Worm (Caenorhabditis elegans) whole organism, L4 larva: Measurements from ENCODE around the gene F23F1.10.

ENCODE experiments used
- D1046.2 ChIP-seq: fragments of 200-800 bp; sonication (Bioruptor generic); IDR thresholded peaks from 2 replicates; pipeline ENCODE4 v1.3.6; 2022; ENCODE audit warnings: missing genetic modification characterization, missing compliant biosample characterization
- F10B5.3 ChIP-seq: sonication (generic microtip); optimal IDR thresholded peaks from 2 replicates; lab custom pipeline; 2016; ENCODE audit warnings: mild to moderate bottlenecking, missing genetic modification characterization, missing compliant biosample characterization
- F37D6.2 ChIP-seq: sonication (generic microtip); optimal IDR thresholded peaks from 2 replicates; lab custom pipeline; 2016; ENCODE audit warnings: mild to moderate bottlenecking, missing genetic modification characterization, missing compliant biosample characterization
- R02D3.7 ChIP-seq: fragments of 150-350 bp; sonication (generic microtip); optimal IDR thresholded peaks from 3 replicates; lab custom pipeline; 2014; ENCODE audit warnings: missing biosample characterization, missing genetic modification characterization
- T20F7.1 ChIP-seq: fragments of 200-800 bp; sonication (Bioruptor generic); optimal IDR thresholded peaks from 2 replicates; lab custom pipeline; 2018; ENCODE audit warnings: mild to moderate bottlenecking, missing genetic modification characterization, missing compliant biosample characterization
- Y48G9A.11 ChIP-seq: fragments of 200-800 bp; sonication (Bioruptor generic); IDR thresholded peaks from 2 replicates; pipeline ENCODE4 v1.3.6; 2022; ENCODE audit warnings: missing genetic modification reagents, missing genetic modification characterization, missing compliant biosample characterization
- Y75B8A.6 ChIP-seq: fragments of 200-800 bp; sonication (Bioruptor generic); IDR thresholded peaks from 2 replicates; pipeline ENCODE4 v1.3.6; 2022; ENCODE audit warnings: missing genetic modification reagents, missing genetic modification characterization, missing compliant biosample characterization
- aha-1 ChIP-seq: fragments of 150-350 bp; peaks from one replicate; lab custom pipeline; 2014; ENCODE audit warnings: missing biosample characterization, missing genetic modification characterization
- attf-4 ChIP-seq: sonication (generic microtip); optimal IDR thresholded peaks from 3 replicates; lab custom pipeline; 2017; ENCODE audit warnings: missing biosample characterization, missing genetic modification characterization
- ceh-28 ChIP-seq: fragments of 150-350 bp; optimal IDR thresholded peaks from 2 replicates; lab custom pipeline; 2014; ENCODE audit warnings: missing biosample characterization, missing genetic modification reagents, missing genetic modification characterization
- ceh-32 ChIP-seq: sonication (generic microtip); optimal IDR thresholded peaks from 2 replicates; lab custom pipeline; 2016; ENCODE audit warnings: mild to moderate bottlenecking, missing genetic modification characterization, missing compliant biosample characterization; ENCODE audit not compliant: poor library complexity
- cey-2 ChIP-seq: sonication (generic microtip); optimal IDR thresholded peaks from 3 replicates; lab custom pipeline; 2017; ENCODE audit warnings: missing genetic modification characterization, mild to moderate bottlenecking, missing compliant biosample characterization, antibody characterized with exemption, borderline replicate concordance; ENCODE audit not compliant: insufficient read depth
- daf-12 ChIP-seq: fragments of 150-350 bp; optimal IDR thresholded peaks from 2 replicates; lab custom pipeline; 2014; ENCODE audit warnings: missing biosample characterization, missing genetic modification reagents, missing genetic modification characterization
- daf-8 ChIP-seq: fragments of 200-800 bp; sonication (Bioruptor generic); IDR thresholded peaks from 2 replicates; pipeline ENCODE4 v1.3.6; 2022; ENCODE audit warnings: missing genetic modification characterization, missing compliant biosample characterization
- dmd-8 ChIP-seq: fragments of 200-800 bp; sonication (Bioruptor generic); IDR thresholded peaks from 2 replicates; pipeline ENCODE4 v1.3.6; 2022; ENCODE audit warnings: missing genetic modification characterization, missing compliant biosample characterization
- dmd-9 ChIP-seq: fragments of 200-800 bp; sonication (Bioruptor generic); IDR thresholded peaks from 2 replicates; pipeline ENCODE4 v1.3.6; 2022; ENCODE audit warnings: missing genetic modification reagents, missing genetic modification characterization, missing compliant biosample characterization
- dpl-1 ChIP-seq: fragments of 150-350 bp; optimal IDR thresholded peaks from 2 replicates; lab custom pipeline; 2014; ENCODE audit warnings: missing biosample characterization, missing genetic modification reagents, missing genetic modification characterization
- duxl-1 ChIP-seq: sonication (generic microtip); optimal IDR thresholded peaks from 2 replicates; lab custom pipeline; 2016; ENCODE audit warnings: mild to moderate bottlenecking, missing genetic modification characterization, moderate library complexity, missing compliant biosample characterization; ENCODE audit not compliant: poor library complexity
- egl-43 ChIP-seq: fragments of 200-800 bp; sonication (Bioruptor generic); IDR thresholded peaks from 2 replicates; pipeline ENCODE4 v1.3.6; 2022; ENCODE audit warnings: missing genetic modification reagents, missing genetic modification characterization, missing compliant biosample characterization
- fos-1 ChIP-seq: fragments of 150-350 bp; optimal IDR thresholded peaks from 2 replicates; lab custom pipeline; 2014; ENCODE audit warnings: missing biosample characterization, missing genetic modification characterization
- hif-1 ChIP-seq, 2 experiments: sonication (generic microtip); optimal IDR thresholded peaks; 2 replicates each; lab custom pipeline; 2016 to 2017; ENCODE audit warnings: missing compliant biosample characterization in 2 of 2, missing genetic modification characterization in 2 of 2, missing genetic modification reagents in 2 of 2, missing genotype in 2 of 2, mild to moderate bottlenecking in 1 of 2
- hlh-30 ChIP-seq: sonication (generic microtip); optimal IDR thresholded peaks from 2 replicates; lab custom pipeline; 2017; ENCODE audit warnings: antibody characterized with exemption, mild to moderate bottlenecking, missing genetic modification characterization, missing compliant biosample characterization; ENCODE audit not compliant: insufficient read depth
- hmg-1.1 ChIP-seq: fragments of 200-800 bp; sonication (Bioruptor generic); IDR thresholded peaks from 2 replicates; pipeline ENCODE4 v1.3.6; 2022; ENCODE audit warnings: missing genetic modification reagents, missing genetic modification characterization, missing compliant biosample characterization
- lim-7 ChIP-seq: fragments of 200-800 bp; sonication (Bioruptor generic); IDR thresholded peaks from 2 replicates; pipeline ENCODE4 v1.3.6; 2022; ENCODE audit warnings: missing genetic modification characterization, missing compliant biosample characterization
- lin-1 ChIP-seq: fragments of 200-800 bp; sonication (Bioruptor generic); IDR thresholded peaks from 2 replicates; pipeline ENCODE4 v1.3.6; 2022; ENCODE audit warnings: missing genetic modification reagents, missing genetic modification characterization, missing compliant biosample characterization
- lin-13 ChIP-seq: fragments of 150-350 bp; optimal IDR thresholded peaks from 2 replicates; lab custom pipeline; 2014; ENCODE audit warnings: missing biosample characterization, missing genetic modification reagents, missing genetic modification characterization
- lin-29 ChIP-seq: fragments of 200-800 bp; sonication (Bioruptor generic); IDR thresholded peaks from 2 replicates; pipeline ENCODE4 v1.3.6; 2022; ENCODE audit warnings: missing genetic modification reagents, missing genetic modification characterization, missing compliant biosample characterization
- lin-39 ChIP-seq: fragments of 150-350 bp; optimal IDR thresholded peaks from 2 replicates; lab custom pipeline; 2014; ENCODE audit warnings: missing biosample characterization, missing genetic modification reagents, missing genetic modification characterization
- mxl-3 ChIP-seq: fragments of 200-800 bp; sonication (Bioruptor generic); optimal IDR thresholded peaks from 2 replicates; lab custom pipeline; 2018; ENCODE audit warnings: mild to moderate bottlenecking, missing genetic modification characterization, missing compliant biosample characterization
- nhr-11 ChIP-seq: fragments of 150-350 bp; optimal IDR thresholded peaks from 2 replicates; lab custom pipeline; 2014; ENCODE audit warnings: missing biosample characterization, missing genetic modification characterization
- nhr-25 ChIP-seq: sonication (generic microtip); optimal IDR thresholded peaks from 2 replicates; lab custom pipeline; 2017; ENCODE audit warnings: missing genetic modification characterization, mild to moderate bottlenecking, missing compliant biosample characterization, antibody characterized with exemption, moderate library complexity, borderline replicate concordance; ENCODE audit not compliant: insufficient read depth
- nhr-48 ChIP-seq: sonication (generic microtip); optimal IDR thresholded peaks from 2 replicates; lab custom pipeline; 2016; ENCODE audit warnings: mild to moderate bottlenecking, missing genetic modification characterization, missing compliant biosample characterization
- nhr-6 ChIP-seq: fragments of 150-350 bp; optimal IDR thresholded peaks from 2 replicates; lab custom pipeline; 2014; ENCODE audit warnings: missing biosample characterization, missing genetic modification characterization
- nhr-76 ChIP-seq: fragments of 150-350 bp; optimal IDR thresholded peaks from 2 replicates; lab custom pipeline; 2014; ENCODE audit warnings: missing biosample characterization, missing genetic modification characterization
- nhr-77 ChIP-seq: fragments of 150-350 bp; optimal IDR thresholded peaks from 2 replicates; lab custom pipeline; 2014; ENCODE audit warnings: missing biosample characterization, missing genetic modification characterization
- pha-4 ChIP-seq, 2 experiments: fragments of 150-350 bp in 1 of 2; fragments of 200-800 bp in 1 of 2; sonication (Bioruptor generic) in 1 of 2; IDR thresholded peaks in 1 of 2; optimal IDR thresholded peaks in 1 of 2; 2 replicates each; pipeline versions ENCODE4 v1.3.6 to Lab custom; 2014 to 2022; ENCODE audit warnings: missing genetic modification characterization in 2 of 2, missing genetic modification reagents in 2 of 2, missing biosample characterization in 1 of 2, missing compliant biosample characterization in 1 of 2
- pqm-1 ChIP-seq: sonication (generic microtip); optimal IDR thresholded peaks from 2 replicates; lab custom pipeline; 2017; ENCODE audit warnings: missing biosample characterization, missing genetic modification characterization
- saeg-2 ChIP-seq: fragments of 200-800 bp; sonication (Bioruptor generic); IDR thresholded peaks from 2 replicates; pipeline ENCODE4 v1.3.6; 2022; ENCODE audit warnings: missing genetic modification reagents, missing genetic modification characterization, missing compliant biosample characterization
- sdz-12 ChIP-seq: fragments of 200-800 bp; sonication (Bioruptor generic); optimal IDR thresholded peaks from 2 replicates; lab custom pipeline; 2018; ENCODE audit warnings: mild to moderate bottlenecking, missing genetic modification characterization, missing compliant biosample characterization
- set-16 ChIP-seq: fragments of 200-800 bp; sonication (Bioruptor generic); IDR thresholded peaks from 2 replicates; pipeline ENCODE4 v1.3.6; 2022; ENCODE audit warnings: missing genetic modification reagents, missing genetic modification characterization, missing compliant biosample characterization
- skn-1 ChIP-seq: fragments of 150-350 bp; optimal IDR thresholded peaks from 2 replicates; lab custom pipeline; 2014; ENCODE audit warnings: missing biosample characterization, missing genetic modification characterization
- tag-97 ChIP-seq: fragments of 200-800 bp; sonication (Bioruptor generic); IDR thresholded peaks from 2 replicates; pipeline ENCODE4 v1.3.6; 2022; ENCODE audit warnings: missing genetic modification characterization, missing compliant biosample characterization
- unc-130 ChIP-seq: sonication (generic microtip); optimal IDR thresholded peaks from 2 replicates; lab custom pipeline; 2016; ENCODE audit warnings: missing genetic modification reagents, missing genetic modification characterization, missing compliant biosample characterization
- unc-39 ChIP-seq: sonication (generic microtip); optimal IDR thresholded peaks from 2 replicates; lab custom pipeline; 2017; ENCODE audit warnings: missing biosample characterization, missing genetic modification characterization
- unc-62 ChIP-seq, 3 experiments: fragments of 150-350 bp in 1 of 3; sonication (generic microtip); optimal IDR thresholded peaks in 2 of 3; peaks in 1 of 3; 1 replicate in 1 of 3; 2 replicates in 2 of 3; lab custom pipeline; 2014 to 2017; ENCODE audit warnings: missing biosample characterization in 3 of 3, missing genetic modification characterization in 3 of 3, missing genetic modification reagents in 3 of 3, missing genotype in 1 of 3
- vab-7 ChIP-seq: fragments of 200-800 bp; sonication (Bioruptor generic); IDR thresholded peaks from 2 replicates; pipeline ENCODE4 v1.3.6; 2022; ENCODE audit warnings: missing genetic modification reagents, missing genetic modification characterization, missing compliant biosample characterization
- zfp-3 ChIP-seq: fragments of 200-800 bp; sonication (Bioruptor generic); conservative IDR thresholded peaks from 2 replicates; pipeline ENCODE4 v1.3.6; 2022; ENCODE audit warnings: missing genetic modification reagents, missing genetic modification characterization, missing compliant biosample characterization
- zip-2 ChIP-seq: fragments of 150-350 bp; optimal IDR thresholded peaks from 2 replicates; lab custom pipeline; 2014; ENCODE audit warnings: missing biosample characterization, missing genetic modification characterization
- ztf-11 ChIP-seq: fragments of 150-350 bp; optimal IDR thresholded peaks from 2 replicates; lab custom pipeline; 2014; ENCODE audit warnings: missing biosample characterization, missing genetic modification characterization
- ztf-7 ChIP-seq: fragments of 150-350 bp; optimal IDR thresholded peaks from 2 replicates; lab custom pipeline; 2014; ENCODE audit warnings: missing biosample characterization, missing genetic modification characterization

Gene F23F1.10

ce11 chrII:18787-19186 lies 23.0 kb downstream of the F23F1.10 start (continued):
- 0 out of 2 replicates have a peak, but pooled peaks have one; percentile 18 for TF ChIP-seq vab-7 (GFP tag; lab: Robert Waterston, UW)
- peak; percentile 48 for TF ChIP-seq nhr-6 (tag; lab: Kevin White, UChicago)
- no peak for TF ChIP-seq fos-1 (tag; lab: Kevin White, UChicago)
- TF ChIP-seq nhr-77 (tag; lab: Kevin White, UChicago): no peak
- no peak for TF ChIP-seq ztf-11 (tag; lab: Kevin White, UChicago)
- TF ChIP-seq lin-13 (GFP tag; lab: Kevin White, UChicago): peak; percentile 45
- TF ChIP-seq hmg-1.1 (GFP tag; lab: Robert Waterston, UW): peak; percentile 83
- peak; percentile 75 for TF ChIP-seq nhr-48
- TF ChIP-seq dmd-8: 0 out of 2 replicates have a peak, but pooled peaks have one; percentile 18
- TF ChIP-seq ztf-7 (tag; lab: Kevin White, UChicago): peak; percentile 60
- TF ChIP-seq pqm-1 (tag; lab: Kevin White, UChicago): no peak
- TF ChIP-seq zfp-3 (GFP tag; lab: Robert Waterston, UW): 0 out of 2 replicates have a peak, but pooled peaks have one; percentile 44
- TF ChIP-seq ceh-32 (tag; lab: Kevin White, UChicago): no peak
- peak; percentile 65 for TF ChIP-seq T20F7.1 (GFP tag; lab: Kevin White, UChicago)
- no peak for TF ChIP-seq egl-43 (GFP tag; lab: Robert Waterston, UW)
- TF ChIP-seq lim-7 (GFP tag; lab: Robert Waterston, UW): no peak
- no peak for TF ChIP-seq unc-130 (GFP tag; lab: Kevin White, UChicago)
- TF ChIP-seq hlh-30 (tag; lab: Kevin White, UChicago): peak; percentile 98
- no peak for TF ChIP-seq pha-4 (GFP tag; IDR thresholded peaks at IDR 0.05; lab: Robert Waterston, UW)
- no peak for TF ChIP-seq pha-4 (tag; optimal IDR thresholded peaks at IDR 0.05; lab: Kevin White, UChicago)
- no peak for TF ChIP-seq R02D3.7 (tag; lab: Kevin White, UChicago)
- TF ChIP-seq skn-1 (tag; lab: Kevin White, UChicago): no peak
- TF ChIP-seq daf-12 (tag; lab: Kevin White, UChicago): no peak
- no peak for TF ChIP-seq ceh-28 (tag; lab: Kevin White, UChicago)
- no peak for TF ChIP-seq daf-8 (GFP tag; lab: Robert Waterston, UW)
- peak; percentile 99 for TF ChIP-seq mxl-3 (GFP tag; lab: Kevin White, UChicago)
- 0 out of 2 replicates have a peak, but pooled peaks have one; percentile 31 for TF ChIP-seq lin-29 (GFP tag; lab: Robert Waterston, UW)
- no peak for TF ChIP-seq tag-97 (GFP tag; lab: Robert Waterston, UW)
- no peak for TF ChIP-seq lin-39 (tag; lab: Kevin White, UChicago)
- peak; percentile 81 for TF ChIP-seq nhr-25 (tag; lab: Kevin White, UChicago)
- 0 out of 2 replicates have a peak, but pooled peaks have one; percentile 53 for TF ChIP-seq saeg-2 (GFP tag; lab: Robert Waterston, UW)
- TF ChIP-seq set-16 (GFP tag; lab: Robert Waterston, UW): no peak; the same call in 1 of the 2 replicates
- TF ChIP-seq duxl-1 (tag; lab: Kevin White, UChicago): peak; percentile 21
- no peak for TF ChIP-seq attf-4
- no peak for TF ChIP-seq cey-2
- peak; percentile 61 for TF ChIP-seq dpl-1 (GFP tag; lab: Kevin White, UChicago)
- peak; percentile 98 for TF ChIP-seq aha-1
- TF ChIP-seq dmd-9: no peak
- no peak for TF ChIP-seq zip-2 (tag; lab: Kevin White, UChicago)
- TF ChIP-seq F37D6.2: peak; percentile 53
- no peak for TF ChIP-seq lin-1 (GFP tag; lab: Robert Waterston, UW)
- peak; percentile 43 to 97 for TF ChIP-seq hif-1 (tag; optimal IDR thresholded peaks at IDR 0.05; lab: Kevin White, UChicago)
- TF ChIP-seq nhr-11: peak; percentile 69
- TF ChIP-seq D1046.2 (GFP tag; lab: Robert Waterston, UW): no peak
- TF ChIP-seq nhr-76 (tag; lab: Kevin White, UChicago): no peak
- no peak for TF ChIP-seq F10B5.3
- peak in 1 of 2 experiments; percentile 99 for TF ChIP-seq unc-62 (GFP tag; optimal IDR thresholded peaks at IDR 0.05 in 1 of 2; lab: Kevin White, UChicago)
- no peak for TF ChIP-seq unc-62 (tag; optimal IDR thresholded peaks at IDR 0.05; lab: Kevin White, UChicago)
- TF ChIP-seq Y48G9A.11 (GFP tag; lab: Robert Waterston, UW): no peak
- no peak for TF ChIP-seq sdz-12 (GFP tag; lab: Kevin White, UChicago)
- TF ChIP-seq unc-39 (tag; lab: Kevin White, UChicago): no peak
- 0 out of 2 replicates have a peak, but pooled peaks have one; percentile 50 for TF ChIP-seq Y75B8A.6 (GFP tag; lab: Robert Waterston, UW)
